Fruit fly (Drosophila melanogaster) whole organism, pupa: ENCODE results near the gene CG33096.

Source experiments
- CG15710 ChIP-seq: fragments of 200-800 bp; sonication (Bioruptor generic); optimal IDR thresholded peaks from 2 replicates; lab custom pipeline; 2018; ENCODE audit warnings: missing biosample characterization, mild to moderate bottlenecking, missing genetic modification characterization, moderate library complexity
- CG4496 ChIP-seq: fragments of 200-800 bp; sonication (Bioruptor generic); IDR thresholded peaks from 3 replicates; pipeline ENCODE4 v1.3.6; 2022; ENCODE audit warnings: missing biosample characterization, missing genetic modification characterization

DNA sequence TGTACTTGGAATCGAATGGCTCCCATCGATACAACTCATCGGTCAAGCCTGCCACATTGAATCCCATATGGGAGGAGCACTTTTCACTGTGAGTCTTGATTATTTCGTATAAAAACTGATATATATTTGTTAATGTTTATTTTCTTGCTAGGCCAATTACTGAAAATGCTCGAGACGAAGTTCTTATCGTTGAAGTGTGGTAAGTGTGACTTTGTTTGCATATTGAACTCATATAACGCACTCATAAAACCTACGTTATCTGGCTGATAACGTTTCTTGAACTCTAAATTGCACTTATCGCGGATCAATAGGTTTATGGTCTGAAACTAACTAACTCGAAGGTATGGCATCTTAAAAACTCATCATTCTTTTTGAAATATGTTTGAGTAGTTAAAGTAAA lies 37.0 kb upstream of the CG33096 start:
- TF ChIP-seq CG4496 (GFP tag; lab: Robert Waterston, UW): no peak
- no peak for TF ChIP-seq CG15710 (tag; lab: Kevin White, UChicago)
